Fruit fly (Drosophila melanogaster) whole organism, prepupa: Measurements from ENCODE around the gene PH4alphaNE2.

Source experiments
- CG11294 ChIP-seq: fragments of 200-800 bp; sonication (Bioruptor generic); IDR thresholded peaks from 2 replicates; pipeline ENCODE4 v1.3.6; 2022; ENCODE audit warnings: missing biosample characterization, missing genetic modification characterization
- CG11762 ChIP-seq: fragments of 200-800 bp; sonication (Bioruptor generic); optimal IDR thresholded peaks from 3 replicates; lab custom pipeline; 2016; ENCODE audit warnings: missing biosample characterization, missing genetic modification characterization; ENCODE audit not compliant: insufficient read depth
- CG15336 ChIP-seq: fragments of 200-800 bp; sonication (Bioruptor generic); IDR thresholded peaks from 2 replicates; pipeline ENCODE4 v1.3.6; 2022; ENCODE audit warnings: missing biosample characterization, missing genetic modification characterization
- CG1621 ChIP-seq: fragments of 200-800 bp; sonication (Bioruptor generic); optimal IDR thresholded peaks from 3 replicates; lab custom pipeline; 2018; ENCODE audit warnings: missing biosample characterization, mild to moderate bottlenecking, missing genetic modification characterization
- CG16779 ChIP-seq: fragments of 200-800 bp; sonication (Bioruptor generic); optimal IDR thresholded peaks from 3 replicates; lab custom pipeline; 2017; ENCODE audit warnings: missing biosample characterization, mild to moderate bottlenecking, missing genetic modification characterization
- CG3032 ChIP-seq: fragments of 200-800 bp; optimal IDR thresholded peaks from 2 replicates; lab custom pipeline; 2019; ENCODE audit warnings: missing biosample characterization, mild to moderate bottlenecking, missing genetic modification characterization, moderate library complexity
- CG31627 ChIP-seq: fragments of 200-800 bp; sonication (Bioruptor generic); optimal IDR thresholded peaks from 3 replicates; lab custom pipeline; 2016; ENCODE audit warnings: missing biosample characterization, missing genetic modification characterization
- CG34406 ChIP-seq: fragments of 200-800 bp; sonication (Bioruptor generic); optimal IDR thresholded peaks from 3 replicates; lab custom pipeline; 2016; ENCODE audit warnings: missing biosample characterization, missing genetic modification characterization
- CG3919 ChIP-seq: fragments of 200-800 bp; sonication (Bioruptor generic); optimal IDR thresholded peaks from 3 replicates; lab custom pipeline; 2016; ENCODE audit warnings: missing biosample characterization, missing genetic modification characterization
- CG4318 ChIP-seq: fragments of 200-800 bp; sonication (Bioruptor generic); optimal IDR thresholded peaks from 3 replicates; lab custom pipeline; 2017; ENCODE audit warnings: missing biosample characterization, mild to moderate bottlenecking, missing genetic modification characterization
- CG6163 ChIP-seq: fragments of 200-800 bp; sonication (Bioruptor generic); IDR thresholded peaks from 3 replicates; pipeline ENCODE4 v1.3.6; 2022; ENCODE audit warnings: missing biosample characterization, missing genetic modification characterization
- CG6276 ChIP-seq: fragments of 200-800 bp; sonication (Bioruptor generic); optimal IDR thresholded peaks from 2 replicates; lab custom pipeline; 2017; ENCODE audit warnings: missing biosample characterization, mild to moderate bottlenecking, missing genetic modification characterization
- CG6792 ChIP-seq: fragments of 200-800 bp; sonication (Bioruptor generic); optimal IDR thresholded peaks from 3 replicates; lab custom pipeline; 2016; ENCODE audit warnings: missing biosample characterization, missing genetic modification characterization
- CG6808 ChIP-seq: fragments of 200-800 bp; sonication (Bioruptor generic); optimal IDR thresholded peaks from 3 replicates; lab custom pipeline; 2017; ENCODE audit warnings: missing biosample characterization, missing genetic modification characterization, mild to moderate bottlenecking, moderate library complexity, missing genetic modification reagents
- CG6854 ChIP-seq: fragments of 200-800 bp; sonication (Bioruptor generic); optimal IDR thresholded peaks from 2 replicates; lab custom pipeline; 2017; ENCODE audit warnings: missing biosample characterization, mild to moderate bottlenecking, missing genetic modification characterization
- CG7368 ChIP-seq: fragments of 200-800 bp; sonication (Bioruptor generic); optimal IDR thresholded peaks from 3 replicates; lab custom pipeline; 2016; ENCODE audit warnings: missing biosample characterization, missing genetic modification characterization
- CG8119 ChIP-seq: fragments of 200-800 bp; sonication (Bioruptor generic); IDR thresholded peaks from 3 replicates; pipeline ENCODE4 v1.3.6; 2022; ENCODE audit warnings: missing biosample characterization, missing genetic modification characterization
- CG8319 ChIP-seq: fragments of 200-800 bp; sonication (Bioruptor generic); optimal IDR thresholded peaks from 3 replicates; lab custom pipeline; 2016; ENCODE audit warnings: missing biosample characterization, missing genetic modification characterization
- CG8632 ChIP-seq: fragments of 200-800 bp; sonication (Bioruptor generic); optimal IDR thresholded peaks from 3 replicates; lab custom pipeline; 2016; ENCODE audit warnings: missing biosample characterization, missing genetic modification characterization
- CG9139 ChIP-seq: fragments of 200-800 bp; sonication (Bioruptor generic); optimal IDR thresholded peaks from 3 replicates; lab custom pipeline; 2017; ENCODE audit warnings: missing biosample characterization, mild to moderate bottlenecking, missing genetic modification characterization
- Eip75B ChIP-seq: fragments of 200-800 bp; sonication (Bioruptor generic); optimal IDR thresholded peaks from 3 replicates; lab custom pipeline; 2016; ENCODE audit warnings: missing biosample characterization, missing genetic modification characterization
- Eip93F ChIP-seq: fragments of 200-800 bp; sonication (Bioruptor generic); optimal IDR thresholded peaks from 2 replicates; lab custom pipeline; 2016; ENCODE audit warnings: missing biosample characterization, mild to moderate bottlenecking, missing genetic modification characterization
- Ets21C ChIP-seq: fragments of 200-800 bp; sonication (Bioruptor generic); optimal IDR thresholded peaks from 3 replicates; lab custom pipeline; 2016; ENCODE audit warnings: missing biosample characterization, missing genetic modification characterization
- Gug ChIP-seq: fragments of 200-800 bp; sonication (Bioruptor generic); IDR thresholded peaks from 2 replicates; pipeline ENCODE4 v1.3.6; 2022; ENCODE audit warnings: missing biosample characterization, missing genetic modification characterization
- Hr38 ChIP-seq: sonication (Bioruptor generic); optimal IDR thresholded peaks from 2 replicates; lab custom pipeline; 2016; ENCODE audit warnings: missing biosample characterization, missing genetic modification characterization
- Hr4 ChIP-seq: fragments of 200-800 bp; sonication (Bioruptor generic); optimal IDR thresholded peaks from 3 replicates; lab custom pipeline; 2016; ENCODE audit warnings: missing biosample characterization, missing genetic modification characterization
- Met ChIP-seq: fragments of 200-800 bp; sonication (Bioruptor generic); optimal IDR thresholded peaks from 3 replicates; lab custom pipeline; 2016; ENCODE audit warnings: missing biosample characterization, missing genetic modification characterization
- OdsH ChIP-seq: fragments of 200-800 bp; sonication (Bioruptor generic); optimal IDR thresholded peaks from 3 replicates; lab custom pipeline; 2016; ENCODE audit warnings: missing biosample characterization, missing genetic modification characterization
- Smox ChIP-seq: fragments of 200-800 bp; sonication (Bioruptor generic); optimal IDR thresholded peaks from 3 replicates; lab custom pipeline; 2016; ENCODE audit warnings: missing biosample characterization, missing genetic modification characterization
- Sox102F ChIP-seq: fragments of 200-800 bp; sonication (Bioruptor generic); optimal IDR thresholded peaks from 2 replicates; lab custom pipeline; 2016; ENCODE audit warnings: missing biosample characterization, mild to moderate bottlenecking, missing genetic modification characterization
- Sox14 ChIP-seq: fragments of 200-800 bp; sonication (Bioruptor generic); optimal IDR thresholded peaks from 3 replicates; lab custom pipeline; 2016; ENCODE audit warnings: missing biosample characterization, missing genetic modification characterization
- Sox15 ChIP-seq: fragments of 200-800 bp; sonication (Bioruptor generic); optimal IDR thresholded peaks from 3 replicates; lab custom pipeline; 2016; ENCODE audit warnings: missing biosample characterization, missing genetic modification characterization
- achi ChIP-seq: fragments of 200-800 bp; sonication (Bioruptor generic); optimal IDR thresholded peaks from 3 replicates; lab custom pipeline; 2016; ENCODE audit warnings: missing biosample characterization, missing genetic modification characterization
- dac ChIP-seq: fragments of 200-800 bp; sonication (Bioruptor generic); optimal IDR thresholded peaks from 2 replicates; lab custom pipeline; 2017; ENCODE audit warnings: missing biosample characterization, mild to moderate bottlenecking, missing genetic modification characterization
- dsx ChIP-seq: fragments of 200-800 bp; optimal IDR thresholded peaks from 3 replicates; lab custom pipeline; 2019; ENCODE audit warnings: missing biosample characterization, mild to moderate bottlenecking, missing genetic modification characterization, moderate library complexity; ENCODE audit not compliant: poor library complexity, severe bottlenecking
- eg ChIP-seq: fragments of 200-800 bp; sonication (Bioruptor generic); IDR thresholded peaks from 3 replicates; pipeline ENCODE4 v1.3.6; 2022; ENCODE audit warnings: missing biosample characterization, missing genetic modification characterization
- esn ChIP-seq: fragments of 200-800 bp; sonication (Bioruptor generic); optimal IDR thresholded peaks from 2 replicates; lab custom pipeline; 2016; ENCODE audit warnings: missing biosample characterization, mild to moderate bottlenecking, missing genetic modification characterization, moderate library complexity
- fd59A ChIP-seq: fragments of 200-800 bp; sonication (Bioruptor generic); optimal IDR thresholded peaks from 2 replicates; lab custom pipeline; 2017; ENCODE audit warnings: missing biosample characterization, mild to moderate bottlenecking, missing genetic modification characterization, missing genetic modification reagents
- fd85E ChIP-seq: fragments of 200-800 bp; sonication (Bioruptor generic); optimal IDR thresholded peaks from 3 replicates; lab custom pipeline; 2016; ENCODE audit warnings: missing biosample characterization, missing genetic modification characterization
- lz ChIP-seq: fragments of 200-800 bp; sonication (Bioruptor generic); optimal IDR thresholded peaks from 3 replicates; lab custom pipeline; 2016; ENCODE audit warnings: missing biosample characterization, missing genetic modification characterization
- net ChIP-seq: fragments of 200-800 bp; sonication (Bioruptor generic); optimal IDR thresholded peaks from 3 replicates; lab custom pipeline; 2016; ENCODE audit warnings: missing biosample characterization, missing genetic modification characterization
- pdm3 ChIP-seq: fragments of 200-800 bp; sonication (Bioruptor generic); optimal IDR thresholded peaks from 3 replicates; lab custom pipeline; 2016; ENCODE audit warnings: missing biosample characterization, missing genetic modification characterization
- salr ChIP-seq, 2 experiments: fragments of 200-800 bp; sonication (Bioruptor generic); optimal IDR thresholded peaks; 3 replicates each; lab custom pipeline; 2016 to 2018; ENCODE audit warnings: missing biosample characterization in 2 of 2, missing genetic modification characterization in 2 of 2, mild to moderate bottlenecking in 1 of 2
- spab ChIP-seq: fragments of 200-800 bp; sonication (Bioruptor generic); optimal IDR thresholded peaks from 2 replicates; lab custom pipeline; 2017; ENCODE audit warnings: missing biosample characterization, mild to moderate bottlenecking, missing genetic modification characterization, missing genetic modification reagents
- ss ChIP-seq, 2 experiments: fragments of 200-800 bp; sonication (Bioruptor generic); optimal IDR thresholded peaks; 2 replicates in 1 of 2; 3 replicates in 1 of 2; lab custom pipeline; 2017 to 2018; ENCODE audit warnings: mild to moderate bottlenecking in 2 of 2, missing biosample characterization in 2 of 2, missing genetic modification characterization in 2 of 2, moderate library complexity in 1 of 2
- svp ChIP-seq: fragments of 200-800 bp; sonication (Bioruptor generic); peaks from one replicate; lab custom pipeline; 2016; ENCODE audit warnings: missing biosample characterization, missing genetic modification characterization
- topi ChIP-seq: fragments of 200-800 bp; sonication (Bioruptor generic); optimal IDR thresholded peaks from 3 replicates; lab custom pipeline; 2016; ENCODE audit warnings: missing biosample characterization, missing genetic modification characterization
- vri ChIP-seq: fragments of 200-800 bp; sonication (Bioruptor generic); optimal IDR thresholded peaks from 3 replicates; lab custom pipeline; 2016; ENCODE audit warnings: missing biosample characterization, mild to moderate bottlenecking, missing genetic modification characterization

PH4alphaNE2 gene

dm6 chr3R:30464244-30464643, 47.8 kb downstream of the PH4alphaNE2 start:
- no peak for TF ChIP-seq Met (GFP tag; lab: Kevin White, UChicago)
- TF ChIP-seq CG31627 = no peak
- TF ChIP-seq svp (GFP tag; lab: Kevin White, UChicago) = no peak
- TF ChIP-seq CG8319 (GFP tag; lab: Kevin White, UChicago) = no peak
- TF ChIP-seq, all 60 proteins: peak for 0

- TF ChIP-seq Gug (no peak), CG8632 (GFP tag; lab: Kevin White, UChicago) (peak; percentile 64), pdm3 (GFP tag; lab: Kevin White, UChicago) (peak; percentile 58), CG8319 (GFP tag; lab: Kevin White, UChicago) (peak; percentile 45), CG11294 (GFP tag; lab: Robert Waterston, UW) (no peak), Hr38 (GFP tag; lab: Kevin White, UChicago) (no peak), CG15336 (GFP tag; lab: Robert Waterston, UW) (peak; percentile 67), CG3919 (GFP tag; lab: Kevin White, UChicago) (peak; percentile 49), spab (peak; percentile 43), fd85E (GFP tag; lab: Kevin White, UChicago) (peak; percentile 26), salr (GFP tag; optimal IDR thresholded peaks at IDR 0.05; lab: Kevin White, UChicago) (peak in 1 of 2 experiments; percentile 29), lz (GFP tag; lab: Kevin White, UChicago) (peak; percentile 24), CG34406 (GFP tag; lab: Kevin White, UChicago) (peak; percentile 57), topi (GFP tag; lab: Kevin White, UChicago) (peak; percentile 55), OdsH (peak; percentile 61), Smox (GFP tag; lab: Kevin White, UChicago) (no peak), Sox102F (GFP tag; lab: Kevin White, UChicago) (peak; percentile 45), CG7368 (GFP tag; lab: Kevin White, UChicago) (peak; percentile 24), Hr4 (GFP tag; lab: Kevin White, UChicago) (peak; percentile 54), Eip93F (no peak), CG6854 (GFP tag; lab: Kevin White, UChicago) (peak; percentile 88), CG31627 (peak; percentile 31), achi (peak; percentile 62), esn (GFP tag; lab: Kevin White, UChicago) (peak; percentile 59), ss (GFP tag; optimal IDR thresholded peaks at IDR 0.05; lab: Kevin White, UChicago) (peak; percentile 41 to 65), net (GFP tag; lab: Kevin White, UChicago) (peak; percentile 36), Eip75B (GFP tag; lab: Kevin White, UChicago) (peak; percentile 45), eg (GFP tag; lab: Robert Waterston, UW) (peak; percentile 71), CG6808 (peak; percentile 65), CG8119 (GFP tag; lab: Robert Waterston, UW) (peak; percentile 54; the same call in 1 of the 3 replicates), CG9139 (GFP tag; lab: Kevin White, UChicago) (peak; percentile 25), CG1621 (tag; lab: Kevin White, UChicago) (peak; percentile 46), CG4318 (no peak), dsx (GFP tag; lab: Kevin White, UChicago) (peak; percentile 52), Sox15 (GFP tag; lab: Kevin White, UChicago) (peak; percentile 22), Ets21C (GFP tag; lab: Kevin White, UChicago) (no peak), CG6163 (peak; percentile 71), CG11762 (GFP tag; lab: Kevin White, UChicago) (peak; percentile 43), CG6276 (GFP tag; lab: Kevin White, UChicago) (peak; percentile 48), Sox14 (GFP tag; lab: Kevin White, UChicago) (peak; percentile 48), CG3032 (tag; lab: Kevin White, UChicago) (peak; percentile 52), Met (GFP tag; lab: Kevin White, UChicago) (peak; percentile 59), CG6792 (peak; percentile 51), vri (GFP tag; lab: Kevin White, UChicago) (peak; percentile 7), CG16779 (tag; lab: Kevin White, UChicago) (peak; percentile 18), fd59A (GFP tag; lab: Kevin White, UChicago) (peak; percentile 16), dac (GFP tag; lab: Kevin White, UChicago) (no peak)
Measured at dm6 chr3R:30461608-30462243, 50.3 kb downstream of the PH4alphaNE2 start.
